Fruit fly (Drosophila melanogaster) whole organism, embryonic: ENCODE measurements around the gene DopEcR.
A peak's percentile ranks its signal among the peaks of the same experiment; 100 is the strongest.

ENCODE experiments used
- CG10209 ChIP-seq: fragments of 200-800 bp; sonication (Bioruptor generic); optimal IDR thresholded peaks from 3 replicates; lab custom pipeline; 2017; ENCODE audit warnings: missing biosample characterization, mild to moderate bottlenecking, missing genetic modification characterization, missing genetic modification reagents
- CG10267 ChIP-seq: fragments of 200-800 bp; sonication (Bioruptor generic); optimal IDR thresholded peaks from 2 replicates; lab custom pipeline; 2018; ENCODE audit warnings: missing biosample characterization, mild to moderate bottlenecking, missing genetic modification characterization, moderate library complexity
- CG10431 ChIP-seq: fragments of 200-800 bp; sonication (Bioruptor generic); optimal IDR thresholded peaks from 3 replicates; lab custom pipeline; 2018; ENCODE audit warnings: missing biosample characterization, mild to moderate bottlenecking, missing genetic modification characterization
- CG10543 ChIP-seq: fragments of 200-800 bp; sonication (Bioruptor generic); optimal IDR thresholded peaks from 3 replicates; lab custom pipeline; 2017; ENCODE audit warnings: missing biosample characterization, mild to moderate bottlenecking, missing genetic modification characterization, moderate library complexity
- CG11560 ChIP-seq: fragments of 200-800 bp; sonication (Bioruptor generic); IDR thresholded peaks from 3 replicates; pipeline ENCODE4 v1.3.6; 2022; ENCODE audit warnings: missing biosample characterization, missing genetic modification characterization
- CG12299 ChIP-seq: fragments of 200-800 bp; sonication (Bioruptor generic); optimal IDR thresholded peaks from 2 replicates; lab custom pipeline; 2018; ENCODE audit warnings: missing biosample characterization, mild to moderate bottlenecking, missing genetic modification characterization
- CG13287 ChIP-seq: fragments of 200-800 bp; sonication (Bioruptor generic); IDR thresholded peaks from 2 replicates; pipeline ENCODE4 v1.3.6; 2022; ENCODE audit warnings: missing biosample characterization, missing genetic modification characterization; ENCODE audit not compliant: partially characterized antibody
- CG15479 ChIP-seq: fragments of 200-800 bp; sonication (Bioruptor generic); optimal IDR thresholded peaks from 3 replicates; lab custom pipeline; 2019; ENCODE audit warnings: missing biosample characterization, mild to moderate bottlenecking, missing genetic modification characterization, moderate library complexity
- CG17328 ChIP-seq: fragments of 200-800 bp; sonication (Bioruptor generic); IDR thresholded peaks from 2 replicates; pipeline ENCODE4 v1.3.6; 2022; ENCODE audit warnings: missing biosample characterization, missing genetic modification characterization
- CG17361 ChIP-seq: fragments of 200-800 bp; sonication (Bioruptor generic); IDR thresholded peaks from 3 replicates; pipeline ENCODE4 v1.3.6; 2022; ENCODE audit warnings: missing biosample characterization, missing genetic modification characterization
- CG18619 ChIP-seq: fragments of 200-800 bp; sonication (Bioruptor generic); optimal IDR thresholded peaks from 3 replicates; lab custom pipeline; 2017; ENCODE audit warnings: missing biosample characterization, mild to moderate bottlenecking, missing genetic modification characterization
- CG2202 ChIP-seq: fragments of 200-800 bp; sonication (Bioruptor generic); optimal IDR thresholded peaks from 2 replicates; lab custom pipeline; 2018; ENCODE audit warnings: missing biosample characterization, mild to moderate bottlenecking, missing genetic modification characterization
- CG6254 ChIP-seq: fragments of 200-800 bp; sonication (Bioruptor generic); optimal IDR thresholded peaks from 3 replicates; lab custom pipeline; 2017; ENCODE audit warnings: mild to moderate bottlenecking, missing biosample characterization, missing genetic modification reagents, missing genetic modification characterization
- CG6689 ChIP-seq: fragments of 200-800 bp; sonication (Bioruptor generic); IDR thresholded peaks from 2 replicates; pipeline ENCODE4 v1.3.6; 2022; ENCODE audit warnings: missing biosample characterization, missing genetic modification characterization
- CG7786 ChIP-seq: fragments of 200-800 bp; sonication (Bioruptor generic); optimal IDR thresholded peaks from 2 replicates; lab custom pipeline; 2016; ENCODE audit warnings: missing biosample characterization, missing genetic modification characterization
- CG7928 ChIP-seq: fragments of 200-800 bp; sonication (Bioruptor generic); optimal IDR thresholded peaks from 2 replicates; lab custom pipeline; 2017; ENCODE audit warnings: missing biosample characterization, mild to moderate bottlenecking, missing genetic modification characterization
- CkIIα-i1 ChIP-seq: fragments of 200-800 bp; sonication (Bioruptor generic); IDR thresholded peaks from 2 replicates; pipeline ENCODE4 v1.3.6; 2022; ENCODE audit warnings: missing biosample characterization, missing genetic modification characterization
- Dek ChIP-seq: fragments of 200-800 bp; sonication (Bioruptor generic); optimal IDR thresholded peaks from 3 replicates; lab custom pipeline; 2019; ENCODE audit warnings: missing biosample characterization, mild to moderate bottlenecking, missing genetic modification characterization, moderate library complexity
- Dp ChIP-seq: fragments of 200-800 bp; sonication (Bioruptor generic); optimal IDR thresholded peaks from 2 replicates; lab custom pipeline; 2018; ENCODE audit warnings: missing biosample characterization, mild to moderate bottlenecking, missing genetic modification characterization, moderate library complexity
- Max ChIP-seq: fragments of 200-800 bp; sonication (Bioruptor generic); optimal IDR thresholded peaks from 2 replicates; lab custom pipeline; 2016; ENCODE audit warnings: missing biosample characterization, mild to moderate bottlenecking, missing genetic modification characterization
- Med ChIP-seq: fragments of 200-800 bp; sonication (Bioruptor generic); peaks from one replicate; lab custom pipeline; 2016; ENCODE audit warnings: missing biosample characterization, missing genetic modification characterization, mild to moderate bottlenecking, inconsistent platforms, moderate library complexity
- NfI ChIP-seq: fragments of 200-800 bp; sonication (Bioruptor generic); optimal IDR thresholded peaks from 3 replicates; lab custom pipeline; 2018; ENCODE audit warnings: missing biosample characterization, mild to moderate bottlenecking, missing genetic modification characterization, moderate library complexity
- Pdp1 ChIP-seq, 2 experiments: fragments of 200-800 bp; sonication (Bioruptor generic); optimal IDR thresholded peaks; 3 replicates each; lab custom pipeline; 2016; ENCODE audit warnings: missing biosample characterization in 2 of 2, missing genetic modification characterization in 2 of 2, mild to moderate bottlenecking in 1 of 2, moderate library complexity in 1 of 2
- Rx ChIP-seq: fragments of 200-800 bp; sonication (Bioruptor generic); IDR thresholded peaks from 2 replicates; pipeline ENCODE4 v1.3.6; 2022; ENCODE audit warnings: missing biosample characterization, missing genetic modification characterization
- Trl ChIP-seq, 3 experiments: fragments of >200 bp in 2 of 3; fragments of 200-800 bp in 1 of 3; sonication (Bioruptor generic) in 1 of 3; optimal IDR thresholded peaks; 2 replicates in 1 of 3; 3 replicates in 2 of 3; lab custom pipeline; 2016 to 2017; ENCODE audit warnings: missing biosample characterization in 1 of 3, missing genetic modification characterization in 1 of 3
- Usf ChIP-seq: fragments of 200-800 bp; sonication (Bioruptor generic); optimal IDR thresholded peaks from 2 replicates; lab custom pipeline; 2017; ENCODE audit warnings: missing genotype, missing biosample characterization, missing genetic modification characterization
- Vsx1 ChIP-seq: fragments of 200-800 bp; sonication (Bioruptor generic); optimal IDR thresholded peaks from 2 replicates; lab custom pipeline; 2017; ENCODE audit warnings: missing biosample characterization, mild to moderate bottlenecking, missing genetic modification characterization, missing genetic modification reagents
- Xbp1 ChIP-seq: fragments of 200-800 bp; sonication (Bioruptor generic); optimal IDR thresholded peaks from 3 replicates; lab custom pipeline; 2016; ENCODE audit warnings: missing biosample characterization, mild to moderate bottlenecking, missing genetic modification characterization
- abd-A ChIP-seq: fragments of 200-800 bp; sonication (Bioruptor generic); optimal IDR thresholded peaks from 3 replicates; lab custom pipeline; 2019; ENCODE audit warnings: missing biosample characterization, mild to moderate bottlenecking, missing genetic modification characterization, moderate library complexity
- cwo ChIP-seq: fragments of 200-800 bp; sonication (Bioruptor generic); optimal IDR thresholded peaks from 3 replicates; lab custom pipeline; 2017; ENCODE audit warnings: missing biosample characterization, missing genetic modification characterization, mild to moderate bottlenecking, moderate library complexity, missing genetic modification reagents
- dm ChIP-seq: fragments of 200-800 bp; sonication (Bioruptor generic); optimal IDR thresholded peaks from 3 replicates; lab custom pipeline; 2016; ENCODE audit warnings: missing biosample characterization, missing genetic modification characterization
- eve ChIP-seq, 2 experiments: fragments of >200 bp; optimal IDR thresholded peaks; 2 replicates each; lab custom pipeline; 2017; ENCODE audit warnings: missing biosample characterization in 2 of 2, missing genetic modification characterization in 2 of 2
- fd3F ChIP-seq: fragments of 200-800 bp; sonication (Bioruptor generic); optimal IDR thresholded peaks from 2 replicates; lab custom pipeline; 2018; ENCODE audit warnings: missing biosample characterization, mild to moderate bottlenecking, missing genetic modification characterization, moderate library complexity
- fd96Cb ChIP-seq: fragments of 200-800 bp; sonication (Bioruptor generic); optimal IDR thresholded peaks from 2 replicates; lab custom pipeline; 2018; ENCODE audit warnings: missing biosample characterization, mild to moderate bottlenecking, missing genetic modification characterization, moderate library complexity
- gcm ChIP-seq: fragments of 200-800 bp; sonication (Bioruptor generic); optimal IDR thresholded peaks from 2 replicates; lab custom pipeline; 2019; ENCODE audit warnings: missing biosample characterization, mild to moderate bottlenecking, missing genetic modification characterization, moderate library complexity
- jigr1 ChIP-seq: fragments of 200-800 bp; sonication (Bioruptor generic); IDR thresholded peaks from 3 replicates; pipeline ENCODE4 v1.3.6; 2022; ENCODE audit warnings: missing biosample characterization, missing genetic modification characterization
- knrl ChIP-seq: fragments of 200-800 bp; sonication (Bioruptor generic); IDR thresholded peaks from 3 replicates; pipeline ENCODE4 v1.3.6; 2022; ENCODE audit warnings: missing biosample characterization, missing genetic modification characterization; ENCODE audit not compliant: partially characterized antibody
- lab ChIP-seq: fragments of 200-800 bp; sonication (Bioruptor generic); optimal IDR thresholded peaks from 3 replicates; lab custom pipeline; 2017; ENCODE audit warnings: missing biosample characterization, missing genetic modification characterization, mild to moderate bottlenecking, moderate library complexity, missing genetic modification reagents
- lbe ChIP-seq: fragments of 200-800 bp; sonication (Bioruptor generic); optimal IDR thresholded peaks from 2 replicates; lab custom pipeline; 2016; ENCODE audit warnings: missing biosample characterization, mild to moderate bottlenecking, missing genetic modification characterization
- mirr ChIP-seq: fragments of 200-800 bp; sonication (Bioruptor generic); optimal IDR thresholded peaks from 3 replicates; lab custom pipeline; 2018; ENCODE audit warnings: missing biosample characterization, mild to moderate bottlenecking, missing genetic modification characterization
- nmo ChIP-seq: fragments of 200-800 bp; sonication (Bioruptor generic); optimal IDR thresholded peaks from 2 replicates; lab custom pipeline; 2018; ENCODE audit warnings: missing biosample characterization, mild to moderate bottlenecking, missing genetic modification characterization, moderate library complexity
- sd ChIP-seq: fragments of 200-800 bp; sonication (Bioruptor generic); optimal IDR thresholded peaks from 3 replicates; lab custom pipeline; 2018; ENCODE audit warnings: missing biosample characterization, mild to moderate bottlenecking, missing genetic modification characterization, moderate library complexity
- sens ChIP-seq: fragments of 200-800 bp; sonication (Bioruptor generic); peaks from one replicate; lab custom pipeline; 2016; ENCODE audit warnings: missing biosample characterization, missing genetic modification characterization
- sqz ChIP-seq: fragments of 200-800 bp; sonication (Bioruptor generic); optimal IDR thresholded peaks from 3 replicates; lab custom pipeline; 2018; ENCODE audit warnings: missing biosample characterization, mild to moderate bottlenecking, missing genetic modification characterization
- tup ChIP-seq: fragments of 200-800 bp; sonication (Bioruptor generic); optimal IDR thresholded peaks from 2 replicates; lab custom pipeline; 2016; ENCODE audit warnings: missing biosample characterization, mild to moderate bottlenecking, missing genetic modification characterization, moderate library complexity

Gene DopEcR

dm6 chr3L:4412974-4413373 is 32.8 kb upstream of the DopEcR start (continued):
- peak; percentile 66 for TF ChIP-seq CG6689 (GFP tag; lab: Robert Waterston, UW)
- peak; percentile 22 for TF ChIP-seq CG7786 (GFP tag; lab: Kevin White, UChicago)

DNA sequence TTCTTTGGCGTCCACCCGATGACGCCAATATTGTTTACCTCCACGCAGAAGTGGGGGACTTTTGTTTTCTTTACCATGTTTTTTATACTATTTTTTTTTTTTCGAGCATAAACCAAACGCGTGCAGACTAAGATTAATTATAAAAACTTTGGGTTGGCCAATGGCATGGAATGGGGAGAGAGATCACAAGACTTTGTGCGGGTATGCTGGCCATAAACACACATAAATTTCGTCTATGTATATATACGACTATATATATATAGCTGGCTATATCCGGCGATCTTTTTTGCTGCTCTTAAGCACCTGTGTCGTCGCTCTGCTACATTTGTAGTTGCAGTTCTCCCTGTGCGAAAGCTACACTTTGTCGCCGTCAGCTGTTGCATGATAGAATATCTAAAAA is 31.8 kb upstream of the DopEcR start:
- TF ChIP-seq CG2202 (tag; lab: Kevin White, UChicago) (no peak), Max (GFP tag; lab: Kevin White, UChicago) (no peak), CG10543 (GFP tag; lab: Kevin White, UChicago) (peak; percentile 40), CkIIα-i1 (GFP tag; lab: Robert Waterston, UW) (no peak), cwo (GFP tag; lab: Kevin White, UChicago) (peak; percentile 48), CG13287 (0 out of 2 replicates have a peak, but pooled peaks have one; percentile 18), CG18619 (no peak), gcm (GFP tag; lab: Kevin White, UChicago) (no peak), sens (GFP tag; lab: Kevin White, UChicago) (peak; percentile 73), NfI (peak; percentile 5), sd (tag; lab: Kevin White, UChicago) (peak; percentile 53), Dek (tag; lab: Kevin White, UChicago) (no peak), eve (GFP tag; optimal IDR thresholded peaks at IDR 0.05; lab: Kevin White, UChicago) (peak in 1 of 2 experiments; percentile 43), sqz (GFP tag; lab: Kevin White, UChicago) (peak; percentile 12), Dp (GFP tag; lab: Kevin White, UChicago) (no peak), Rx (GFP tag; lab: Robert Waterston, UW) (no peak)

dm6 chr3L:4411025-4411873 is 31.1 kb upstream of the DopEcR start:
- no peak for TF ChIP-seq Usf (GFP tag; lab: Kevin White, UChicago)
- no peak for TF ChIP-seq CG11560 (tag; lab: Robert Waterston, UW)
- TF ChIP-seq nmo: no peak
- no peak for TF ChIP-seq CG7928 (GFP tag; lab: Kevin White, UChicago)
- no peak for TF ChIP-seq fd96Cb (tag; lab: Kevin White, UChicago)
- no peak for TF ChIP-seq CG6254 (GFP tag; lab: Kevin White, UChicago)
- TF ChIP-seq jigr1: no peak
- TF ChIP-seq CG10267 (tag; lab: Kevin White, UChicago): no peak
- TF ChIP-seq lab (GFP tag; lab: Kevin White, UChicago): peak; percentile 9
- TF ChIP-seq fd3F (GFP tag; lab: Kevin White, UChicago): no peak
- TF ChIP-seq Pdp1 (GFP tag; optimal IDR thresholded peaks at IDR 0.05; lab: Kevin White, UChicago): peak in 1 of 2 experiments; percentile 20
- TF ChIP-seq dm: no peak
- no peak for TF ChIP-seq knrl
- no peak for TF ChIP-seq lbe
- TF ChIP-seq CG10431 (GFP tag; lab: Kevin White, UChicago): no peak
- TF ChIP-seq Med (GFP tag; lab: Kevin White, UChicago): peak; percentile 3
- no peak for TF ChIP-seq CG17361 (GFP tag; lab: Robert Waterston, UW)
- no peak for TF ChIP-seq CG17328
- no peak for TF ChIP-seq abd-A
- no peak for TF ChIP-seq tup (GFP tag; lab: Kevin White, UChicago)
- no peak for TF ChIP-seq Xbp1 (GFP tag; lab: Kevin White, UChicago)
- no peak for TF ChIP-seq Trl (optimal IDR thresholded peaks at IDR 0.05; lab: Kevin White, UChicago)
- TF ChIP-seq Trl (GFP tag; optimal IDR thresholded peaks at IDR 0.05; lab: Kevin White, UChicago): no peak
- no peak for TF ChIP-seq CG10209 (GFP tag; lab: Kevin White, UChicago)
- no peak for TF ChIP-seq mirr (GFP tag; lab: Kevin White, UChicago)
- no peak for TF ChIP-seq CG15479
- TF ChIP-seq CkIIα-i1 (GFP tag; lab: Robert Waterston, UW): no peak
- TF ChIP-seq Rx (GFP tag; lab: Robert Waterston, UW): no peak
- TF ChIP-seq CG12299 (tag; lab: Kevin White, UChicago): no peak
- no peak for TF ChIP-seq Vsx1 (GFP tag; lab: Kevin White, UChicago)
